Worm (Caenorhabditis elegans) whole organism, L1 larva: Measurements from ENCODE around the gene K09G1.2.

Experiments
- F16B12.6 ChIP-seq: fragments of 150-350 bp; optimal IDR thresholded peaks from 2 replicates; lab custom pipeline; 2014; ENCODE audit warnings: missing biosample characterization, missing genetic modification characterization
- aha-1 ChIP-seq: fragments of 150-350 bp; optimal IDR thresholded peaks from 2 replicates; lab custom pipeline; 2014; ENCODE audit warnings: missing biosample characterization, missing genetic modification characterization
- alr-1 ChIP-seq: fragments of 200-800 bp; sonication (Bioruptor generic); optimal IDR thresholded peaks from 2 replicates; lab custom pipeline; 2018; ENCODE audit warnings: borderline replicate concordance, mild to moderate bottlenecking, missing genetic modification characterization, missing compliant biosample characterization
- aly-2 ChIP-seq: fragments of 150-350 bp; optimal IDR thresholded peaks from 2 replicates; lab custom pipeline; 2014; ENCODE audit warnings: missing biosample characterization, missing genetic modification characterization
- blmp-1 ChIP-seq: fragments of 150-350 bp; optimal IDR thresholded peaks from 2 replicates; lab custom pipeline; 2014; ENCODE audit warnings: missing biosample characterization, missing genetic modification characterization
- ceh-63 ChIP-seq: fragments of 200-800 bp; sonication (Bioruptor generic); optimal IDR thresholded peaks from 2 replicates; lab custom pipeline; 2018; ENCODE audit warnings: mild to moderate bottlenecking, missing genetic modification characterization, missing compliant biosample characterization
- ceh-8 ChIP-seq: fragments of 200-800 bp; sonication (Bioruptor generic); optimal IDR thresholded peaks from 2 replicates; lab custom pipeline; 2018; ENCODE audit warnings: mild to moderate bottlenecking, missing genetic modification characterization, moderate library complexity, missing compliant biosample characterization
- ceh-90 ChIP-seq: sonication (generic microtip); optimal IDR thresholded peaks from 2 replicates; lab custom pipeline; 2016; ENCODE audit warnings: missing genetic modification characterization, missing compliant biosample characterization
- dsc-1 ChIP-seq: sonication (generic microtip); optimal IDR thresholded peaks from 2 replicates; lab custom pipeline; 2016; ENCODE audit warnings: mild to moderate bottlenecking, missing genetic modification characterization, missing compliant biosample characterization
- efl-3 ChIP-seq: fragments of 200-800 bp; sonication (Bioruptor generic); optimal IDR thresholded peaks from 2 replicates; lab custom pipeline; 2018; ENCODE audit warnings: mild to moderate bottlenecking, missing genetic modification characterization, missing compliant biosample characterization
- egl-13 ChIP-seq: sonication (generic microtip); optimal IDR thresholded peaks from 2 replicates; lab custom pipeline; 2016; ENCODE audit warnings: missing genotype, missing genetic modification reagents, missing genetic modification characterization, missing compliant biosample characterization
- elt-2 ChIP-seq: sonication (generic microtip); optimal IDR thresholded peaks from 2 replicates; lab custom pipeline; 2016; ENCODE audit warnings: missing genetic modification characterization, mild to moderate bottlenecking, inconsistent platforms, missing compliant biosample characterization, missing genetic modification reagents
- ets-5 ChIP-seq: fragments of 200-800 bp; sonication (Bioruptor generic); IDR thresholded peaks from 2 replicates; pipeline ENCODE4 v1.3.6; 2022; ENCODE audit warnings: missing genetic modification characterization, missing compliant biosample characterization
- fkh-10 ChIP-seq: sonication (generic microtip); optimal IDR thresholded peaks from 2 replicates; lab custom pipeline; 2017; ENCODE audit warnings: missing biosample characterization, missing genetic modification reagents, missing genetic modification characterization
- fkh-4 ChIP-seq: sonication (generic microtip); optimal IDR thresholded peaks from 2 replicates; lab custom pipeline; 2016; ENCODE audit warnings: missing compliant biosample characterization, missing genetic modification characterization, borderline replicate concordance
- fkh-8 ChIP-seq: sonication (generic microtip); optimal IDR thresholded peaks from 2 replicates; lab custom pipeline; 2016; ENCODE audit warnings: mild to moderate bottlenecking, missing genetic modification characterization, missing compliant biosample characterization
- hlh-17 ChIP-seq: fragments of 200-800 bp; sonication (Bioruptor generic); optimal IDR thresholded peaks from 2 replicates; lab custom pipeline; 2018; ENCODE audit warnings: missing genetic modification characterization, mild to moderate bottlenecking, missing compliant biosample characterization, moderate library complexity, borderline replicate concordance
- hlh-4 ChIP-seq: sonication (generic microtip); optimal IDR thresholded peaks from 2 replicates; lab custom pipeline; 2016; ENCODE audit warnings: mild to moderate bottlenecking, missing genetic modification characterization, missing compliant biosample characterization
- irx-1 ChIP-seq: sonication (generic microtip); optimal IDR thresholded peaks from 2 replicates; lab custom pipeline; 2016; ENCODE audit warnings: missing genetic modification characterization, missing compliant biosample characterization
- isw-1 ChIP-seq: fragments of 200-800 bp; sonication (Bioruptor generic); IDR thresholded peaks from 2 replicates; pipeline ENCODE4 v1.3.6; 2022; ENCODE audit warnings: missing genetic modification characterization, missing compliant biosample characterization
- lin-35 ChIP-seq, 2 experiments: fragments of 150-350 bp; optimal IDR thresholded peaks; 2 replicates each; lab custom pipeline; 2014; ENCODE audit warnings: missing biosample characterization in 2 of 2, missing genetic modification characterization in 2 of 2, missing genetic modification reagents in 2 of 2
- lir-3 ChIP-seq: sonication (generic microtip); optimal IDR thresholded peaks from 2 replicates; lab custom pipeline; 2016; ENCODE audit warnings: mild to moderate bottlenecking, missing genetic modification characterization, moderate library complexity, missing compliant biosample characterization; ENCODE audit not compliant: poor library complexity
- lsy-2 ChIP-seq, 2 experiments: fragments of 150-350 bp; optimal IDR thresholded peaks; 2 replicates each; lab custom pipeline; 2014; ENCODE audit warnings: missing biosample characterization in 2 of 2, missing genetic modification characterization in 2 of 2
- mdl-1 ChIP-seq, 2 experiments: fragments of 150-350 bp; optimal IDR thresholded peaks; 2 replicates each; lab custom pipeline; 2014 to 2017; ENCODE audit warnings: missing biosample characterization in 2 of 2, missing genetic modification characterization in 2 of 2, inconsistent platforms in 1 of 2
- mef-2 ChIP-seq: fragments of 150-350 bp; optimal IDR thresholded peaks from 2 replicates; lab custom pipeline; 2014; ENCODE audit warnings: missing biosample characterization, missing genetic modification characterization
- mep-1 ChIP-seq: fragments of 150-350 bp; optimal IDR thresholded peaks from 2 replicates; lab custom pipeline; 2014; ENCODE audit warnings: missing biosample characterization, missing genetic modification characterization
- nhr-11 ChIP-seq: fragments of 150-350 bp; optimal IDR thresholded peaks from 2 replicates; lab custom pipeline; 2014; ENCODE audit warnings: missing biosample characterization, missing genetic modification characterization
- nhr-12 ChIP-seq: sonication (generic microtip); optimal IDR thresholded peaks from 2 replicates; lab custom pipeline; 2017; ENCODE audit warnings: missing biosample characterization, missing genetic modification characterization
- nhr-19 ChIP-seq: fragments of 200-800 bp; sonication (Bioruptor generic); conservative IDR thresholded peaks from 2 replicates; pipeline ENCODE4 v1.3.6; 2022; ENCODE audit warnings: missing genetic modification characterization, missing compliant biosample characterization
- nhr-28 ChIP-seq: fragments of 150-350 bp; optimal IDR thresholded peaks from 2 replicates; lab custom pipeline; 2014; ENCODE audit warnings: missing biosample characterization, missing genetic modification characterization
- nhr-47 ChIP-seq: sonication (generic microtip); optimal IDR thresholded peaks from 2 replicates; lab custom pipeline; 2016; ENCODE audit warnings: mild to moderate bottlenecking, missing genetic modification characterization, moderate library complexity, missing compliant biosample characterization
- nhr-71 ChIP-seq: sonication (generic microtip); optimal IDR thresholded peaks from 2 replicates; lab custom pipeline; 2016; ENCODE audit warnings: mild to moderate bottlenecking, missing genetic modification characterization, moderate library complexity, missing compliant biosample characterization
- nhr-76 ChIP-seq: sonication (generic microtip); optimal IDR thresholded peaks from 2 replicates; lab custom pipeline; 2017; ENCODE audit warnings: missing biosample characterization, missing genetic modification characterization
- nhr-77 ChIP-seq: fragments of 150-350 bp; optimal IDR thresholded peaks from 2 replicates; lab custom pipeline; 2014; ENCODE audit warnings: missing biosample characterization, missing genetic modification characterization
- nhr-85 ChIP-seq: sonication (generic microtip); peaks from one replicate; lab custom pipeline; 2016; ENCODE audit warnings: missing genetic modification characterization, inconsistent platforms, missing compliant biosample characterization
- pag-3 ChIP-seq: sonication (generic microtip); optimal IDR thresholded peaks from 2 replicates; lab custom pipeline; 2017; ENCODE audit warnings: missing genetic modification characterization, mild to moderate bottlenecking, missing compliant biosample characterization, antibody characterized with exemption, borderline replicate concordance; ENCODE audit not compliant: insufficient read depth
- pqm-1 ChIP-seq: sonication (generic microtip); optimal IDR thresholded peaks from 3 replicates; lab custom pipeline; 2017; ENCODE audit warnings: missing biosample characterization, missing genetic modification characterization
- snpc-4 ChIP-seq: fragments of 150-350 bp; optimal IDR thresholded peaks from 2 replicates; lab custom pipeline; 2014; ENCODE audit warnings: missing biosample characterization, missing genetic modification characterization
- sox-4 ChIP-seq: sonication (generic microtip); optimal IDR thresholded peaks from 2 replicates; lab custom pipeline; 2016; ENCODE audit warnings: missing genetic modification characterization, missing compliant biosample characterization
- sptf-1 ChIP-seq: fragments of 150-350 bp; optimal IDR thresholded peaks from 2 replicates; lab custom pipeline; 2014; ENCODE audit warnings: missing biosample characterization, missing genetic modification characterization
- tbx-2 ChIP-seq: sonication (generic microtip); optimal IDR thresholded peaks from 2 replicates; lab custom pipeline; 2016; ENCODE audit warnings: missing genetic modification characterization, missing compliant biosample characterization
- tlp-1 ChIP-seq: fragments of 150-350 bp; optimal IDR thresholded peaks from 2 replicates; lab custom pipeline; 2014; ENCODE audit warnings: missing biosample characterization, missing genetic modification characterization
- unc-130 ChIP-seq: fragments of 150-350 bp; optimal IDR thresholded peaks from 2 replicates; lab custom pipeline; 2017; ENCODE audit warnings: missing biosample characterization, missing genetic modification characterization, inconsistent platforms
- unc-30 ChIP-seq: sonication (generic microtip); optimal IDR thresholded peaks from 2 replicates; lab custom pipeline; 2017; ENCODE audit warnings: missing biosample characterization, missing genetic modification characterization
- unc-86 ChIP-seq: sonication (generic microtip); optimal IDR thresholded peaks from 2 replicates; lab custom pipeline; 2016; ENCODE audit warnings: missing genetic modification characterization, missing compliant biosample characterization
- unc-98 ChIP-seq: fragments of 200-800 bp; sonication (Bioruptor generic); IDR thresholded peaks from 2 replicates; pipeline ENCODE4 v1.3.6; 2022; ENCODE audit warnings: missing genetic modification characterization, missing compliant biosample characterization
- vab-15 ChIP-seq: sonication (generic microtip); optimal IDR thresholded peaks from 2 replicates; lab custom pipeline; 2017; ENCODE audit warnings: missing genotype, mild to moderate bottlenecking, missing genetic modification characterization, missing compliant biosample characterization
- zag-1 ChIP-seq: fragments of 150-350 bp; optimal IDR thresholded peaks from 2 replicates; lab custom pipeline; 2014; ENCODE audit warnings: missing biosample characterization, missing genetic modification characterization
- ztf-11 ChIP-seq, 2 experiments: sonication (generic microtip); optimal IDR thresholded peaks; 2 replicates each; lab custom pipeline; 2016 to 2017; ENCODE audit warnings: missing genetic modification characterization in 2 of 2, missing biosample characterization in 1 of 2, missing compliant biosample characterization in 1 of 2

K09G1.2 gene

ce11 chrV:9576991-9577390 is 13.4 kb upstream of the K09G1.2 start, which contains the start of gene F25B3.2:
Gene F25B3.2 (plus strand): TSS chrV:9577291.
- TF ChIP-seq nhr-28 (no peak), isw-1 (GFP tag; lab: Robert Waterston, UW) (no peak), ceh-63 (GFP tag; lab: Kevin White, UChicago) (no peak), pag-3 (no peak), aha-1 (tag; lab: Kevin White, UChicago) (no peak), mef-2 (tag; lab: Kevin White, UChicago) (no peak), nhr-47 (tag; lab: Kevin White, UChicago) (no peak), mdl-1 (tag; optimal IDR thresholded peaks at IDR 0.05; lab: Kevin White, UChicago) (no peak), irx-1 (tag; lab: Kevin White, UChicago) (no peak), efl-3 (no peak), alr-1 (no peak), unc-98 (GFP tag; lab: Robert Waterston, UW) (no peak), sox-4 (tag; lab: Kevin White, UChicago) (no peak), nhr-19 (GFP tag; lab: Robert Waterston, UW) (no peak), fkh-4 (no peak)

ce11 chrV:9582594-9583322 is 7.7 kb upstream of the K09G1.2 start, which contains the start of gene rtfo-1:
Gene rtfo-1 (minus strand): TSS chrV:9582644.
- TF ChIP-seq nhr-85 (tag; lab: Kevin White, UChicago) (peak; percentile 75), nhr-11 (tag; lab: Kevin White, UChicago) (no peak), elt-2 (peak; percentile 22), ceh-90 (tag; lab: Kevin White, UChicago) (no peak), aly-2 (tag; lab: Kevin White, UChicago) (no peak), hlh-4 (tag; lab: Kevin White, UChicago) (no peak), tbx-2 (tag; lab: Kevin White, UChicago) (peak; percentile 39), lir-3 (tag; lab: Kevin White, UChicago) (peak; percentile 31), hlh-17 (GFP tag; lab: Kevin White, UChicago) (no peak), nhr-76 (tag; lab: Kevin White, UChicago) (no peak), sptf-1 (tag; lab: Kevin White, UChicago) (no peak), unc-30 (tag; lab: Kevin White, UChicago) (no peak), nhr-28 (no peak), lin-35 (GFP tag; optimal IDR thresholded peaks at IDR 0.05; lab: Kevin White, UChicago) (peak; percentile 29 to 60), dsc-1 (tag; lab: Kevin White, UChicago) (peak; percentile 35), irx-1 (tag; lab: Kevin White, UChicago) (peak; percentile 30), nhr-71 (tag; lab: Kevin White, UChicago) (peak; percentile 58), ceh-8 (GFP tag; lab: Kevin White, UChicago) (no peak), egl-13 (tag; lab: Kevin White, UChicago) (no peak), mef-2 (tag; lab: Kevin White, UChicago) (no peak), lsy-2 (tag; optimal IDR thresholded peaks at IDR 0.05; lab: Kevin White, UChicago) (peak; percentile 36 to 41), zag-1 (tag; lab: Kevin White, UChicago) (no peak), nhr-77 (tag; lab: Kevin White, UChicago) (no peak), vab-15 (tag; lab: Kevin White, UChicago) (no peak), ztf-11 (tag; optimal IDR thresholded peaks at IDR 0.05; lab: Kevin White, UChicago) (peak in 1 of 2 experiments; percentile 7), blmp-1 (tag; lab: Kevin White, UChicago) (peak; percentile 28), unc-86 (tag; lab: Kevin White, UChicago) (peak; percentile 23), snpc-4 (peak; percentile 38), ets-5 (no peak), nhr-47 (tag; lab: Kevin White, UChicago) (peak; percentile 58), tlp-1 (tag; lab: Kevin White, UChicago) (no peak), fkh-8 (tag; lab: Kevin White, UChicago) (no peak), aha-1 (tag; lab: Kevin White, UChicago) (no peak), pqm-1 (tag; lab: Kevin White, UChicago) (no peak), nhr-12 (tag; lab: Kevin White, UChicago) (no peak), pag-3 (no peak), fkh-10 (no peak), unc-130 (tag; lab: Kevin White, UChicago) (peak; percentile 44), efl-3 (no peak), F16B12.6 (tag; lab: Kevin White, UChicago) (no peak), mep-1 (tag; lab: Kevin White, UChicago) (peak; percentile 46), mdl-1 (tag; optimal IDR thresholded peaks at IDR 0.05; lab: Kevin White, UChicago) (peak in 1 of 2 experiments; percentile 48)
